Fruit fly (Drosophila melanogaster) whole organism, prepupa: Measurements from ENCODE around the gene Cyp4d2.

ENCODE experiments used
- Blimp-1 ChIP-seq: fragments of 200-800 bp; sonication (Bioruptor generic); optimal IDR thresholded peaks from 3 replicates; lab custom pipeline; 2017; ENCODE audit warnings: missing biosample characterization, missing genetic modification characterization, mild to moderate bottlenecking, moderate library complexity, missing genetic modification reagents
- CG11294 ChIP-seq: fragments of 200-800 bp; sonication (Bioruptor generic); IDR thresholded peaks from 2 replicates; pipeline ENCODE4 v1.3.6; 2022; ENCODE audit warnings: missing biosample characterization, missing genetic modification characterization
- CG11762 ChIP-seq: fragments of 200-800 bp; sonication (Bioruptor generic); optimal IDR thresholded peaks from 3 replicates; lab custom pipeline; 2016; ENCODE audit warnings: missing biosample characterization, missing genetic modification characterization; ENCODE audit not compliant: insufficient read depth
- CG15336 ChIP-seq: fragments of 200-800 bp; sonication (Bioruptor generic); IDR thresholded peaks from 2 replicates; pipeline ENCODE4 v1.3.6; 2022; ENCODE audit warnings: missing biosample characterization, missing genetic modification characterization
- CG1621 ChIP-seq: fragments of 200-800 bp; sonication (Bioruptor generic); optimal IDR thresholded peaks from 3 replicates; lab custom pipeline; 2018; ENCODE audit warnings: missing biosample characterization, mild to moderate bottlenecking, missing genetic modification characterization
- CG16779 ChIP-seq: fragments of 200-800 bp; sonication (Bioruptor generic); optimal IDR thresholded peaks from 3 replicates; lab custom pipeline; 2017; ENCODE audit warnings: missing biosample characterization, mild to moderate bottlenecking, missing genetic modification characterization
- CG3032 ChIP-seq: fragments of 200-800 bp; optimal IDR thresholded peaks from 2 replicates; lab custom pipeline; 2019; ENCODE audit warnings: missing biosample characterization, mild to moderate bottlenecking, missing genetic modification characterization, moderate library complexity
- CG31627 ChIP-seq: fragments of 200-800 bp; sonication (Bioruptor generic); optimal IDR thresholded peaks from 3 replicates; lab custom pipeline; 2016; ENCODE audit warnings: missing biosample characterization, missing genetic modification characterization
- CG32006 ChIP-seq: fragments of 200-800 bp; sonication (Bioruptor generic); optimal IDR thresholded peaks from 3 replicates; lab custom pipeline; 2017; ENCODE audit warnings: missing biosample characterization, mild to moderate bottlenecking, missing genetic modification characterization
- CG34406 ChIP-seq: fragments of 200-800 bp; sonication (Bioruptor generic); optimal IDR thresholded peaks from 3 replicates; lab custom pipeline; 2016; ENCODE audit warnings: missing biosample characterization, missing genetic modification characterization
- CG3919 ChIP-seq: fragments of 200-800 bp; sonication (Bioruptor generic); optimal IDR thresholded peaks from 3 replicates; lab custom pipeline; 2016; ENCODE audit warnings: missing biosample characterization, missing genetic modification characterization
- CG6276 ChIP-seq: fragments of 200-800 bp; sonication (Bioruptor generic); optimal IDR thresholded peaks from 2 replicates; lab custom pipeline; 2017; ENCODE audit warnings: missing biosample characterization, mild to moderate bottlenecking, missing genetic modification characterization
- CG6792 ChIP-seq: fragments of 200-800 bp; sonication (Bioruptor generic); optimal IDR thresholded peaks from 3 replicates; lab custom pipeline; 2016; ENCODE audit warnings: missing biosample characterization, missing genetic modification characterization
- CG6808 ChIP-seq: fragments of 200-800 bp; sonication (Bioruptor generic); optimal IDR thresholded peaks from 3 replicates; lab custom pipeline; 2017; ENCODE audit warnings: missing biosample characterization, missing genetic modification characterization, mild to moderate bottlenecking, moderate library complexity, missing genetic modification reagents
- CG6854 ChIP-seq: fragments of 200-800 bp; sonication (Bioruptor generic); optimal IDR thresholded peaks from 2 replicates; lab custom pipeline; 2017; ENCODE audit warnings: missing biosample characterization, mild to moderate bottlenecking, missing genetic modification characterization
- CG8119 ChIP-seq: fragments of 200-800 bp; sonication (Bioruptor generic); IDR thresholded peaks from 3 replicates; pipeline ENCODE4 v1.3.6; 2022; ENCODE audit warnings: missing biosample characterization, missing genetic modification characterization
- CG8319 ChIP-seq: fragments of 200-800 bp; sonication (Bioruptor generic); optimal IDR thresholded peaks from 3 replicates; lab custom pipeline; 2016; ENCODE audit warnings: missing biosample characterization, missing genetic modification characterization
- CG8632 ChIP-seq: fragments of 200-800 bp; sonication (Bioruptor generic); optimal IDR thresholded peaks from 3 replicates; lab custom pipeline; 2016; ENCODE audit warnings: missing biosample characterization, missing genetic modification characterization
- CG9139 ChIP-seq: fragments of 200-800 bp; sonication (Bioruptor generic); optimal IDR thresholded peaks from 3 replicates; lab custom pipeline; 2017; ENCODE audit warnings: missing biosample characterization, mild to moderate bottlenecking, missing genetic modification characterization
- Eip78C ChIP-seq: fragments of 200-800 bp; sonication (Bioruptor generic); peaks from one replicate; lab custom pipeline; 2016; ENCODE audit warnings: missing biosample characterization, missing genetic modification characterization
- Eip93F ChIP-seq: fragments of 200-800 bp; sonication (Bioruptor generic); optimal IDR thresholded peaks from 2 replicates; lab custom pipeline; 2016; ENCODE audit warnings: missing biosample characterization, mild to moderate bottlenecking, missing genetic modification characterization
- Ets21C ChIP-seq: fragments of 200-800 bp; sonication (Bioruptor generic); optimal IDR thresholded peaks from 3 replicates; lab custom pipeline; 2016; ENCODE audit warnings: missing biosample characterization, missing genetic modification characterization
- Ets96B ChIP-seq: fragments of 200-800 bp; optimal IDR thresholded peaks from 2 replicates; lab custom pipeline; 2019; ENCODE audit warnings: missing biosample characterization, mild to moderate bottlenecking, missing genetic modification characterization, moderate library complexity
- Hr38 ChIP-seq: sonication (Bioruptor generic); optimal IDR thresholded peaks from 2 replicates; lab custom pipeline; 2016; ENCODE audit warnings: missing biosample characterization, missing genetic modification characterization
- Hr39 ChIP-seq: fragments of 200-800 bp; sonication (Bioruptor generic); optimal IDR thresholded peaks from 2 replicates; lab custom pipeline; 2016; ENCODE audit warnings: missing biosample characterization, missing genetic modification characterization
- Hr4 ChIP-seq: fragments of 200-800 bp; sonication (Bioruptor generic); optimal IDR thresholded peaks from 3 replicates; lab custom pipeline; 2016; ENCODE audit warnings: missing biosample characterization, missing genetic modification characterization
- Lpt ChIP-seq: fragments of 200-800 bp; sonication (Bioruptor generic); optimal IDR thresholded peaks from 3 replicates; lab custom pipeline; 2016; ENCODE audit warnings: missing biosample characterization, missing genetic modification characterization
- Met ChIP-seq: fragments of 200-800 bp; sonication (Bioruptor generic); optimal IDR thresholded peaks from 3 replicates; lab custom pipeline; 2016; ENCODE audit warnings: missing biosample characterization, missing genetic modification characterization
- Smox ChIP-seq: fragments of 200-800 bp; sonication (Bioruptor generic); optimal IDR thresholded peaks from 3 replicates; lab custom pipeline; 2016; ENCODE audit warnings: missing biosample characterization, missing genetic modification characterization
- Sox102F ChIP-seq: fragments of 200-800 bp; sonication (Bioruptor generic); optimal IDR thresholded peaks from 2 replicates; lab custom pipeline; 2016; ENCODE audit warnings: missing biosample characterization, mild to moderate bottlenecking, missing genetic modification characterization
- Sox15 ChIP-seq: fragments of 200-800 bp; sonication (Bioruptor generic); optimal IDR thresholded peaks from 3 replicates; lab custom pipeline; 2016; ENCODE audit warnings: missing biosample characterization, missing genetic modification characterization
- cyc ChIP-seq: fragments of 200-800 bp; sonication (Bioruptor generic); optimal IDR thresholded peaks from 3 replicates; lab custom pipeline; 2016; ENCODE audit warnings: missing biosample characterization, missing genetic modification characterization
- dac ChIP-seq: fragments of 200-800 bp; sonication (Bioruptor generic); optimal IDR thresholded peaks from 2 replicates; lab custom pipeline; 2017; ENCODE audit warnings: missing biosample characterization, mild to moderate bottlenecking, missing genetic modification characterization
- eg ChIP-seq: fragments of 200-800 bp; sonication (Bioruptor generic); IDR thresholded peaks from 3 replicates; pipeline ENCODE4 v1.3.6; 2022; ENCODE audit warnings: missing biosample characterization, missing genetic modification characterization
- esn ChIP-seq: fragments of 200-800 bp; sonication (Bioruptor generic); optimal IDR thresholded peaks from 2 replicates; lab custom pipeline; 2016; ENCODE audit warnings: missing biosample characterization, mild to moderate bottlenecking, missing genetic modification characterization, moderate library complexity
- fd59A ChIP-seq: fragments of 200-800 bp; sonication (Bioruptor generic); optimal IDR thresholded peaks from 2 replicates; lab custom pipeline; 2017; ENCODE audit warnings: missing biosample characterization, mild to moderate bottlenecking, missing genetic modification characterization, missing genetic modification reagents
- fkh ChIP-seq: fragments of 200-800 bp; sonication (Bioruptor generic); optimal IDR thresholded peaks from 3 replicates; lab custom pipeline; 2017; ENCODE audit warnings: missing biosample characterization, mild to moderate bottlenecking, missing genetic modification characterization, moderate library complexity
- lz ChIP-seq: fragments of 200-800 bp; sonication (Bioruptor generic); optimal IDR thresholded peaks from 3 replicates; lab custom pipeline; 2016; ENCODE audit warnings: missing biosample characterization, missing genetic modification characterization
- net ChIP-seq: fragments of 200-800 bp; sonication (Bioruptor generic); optimal IDR thresholded peaks from 3 replicates; lab custom pipeline; 2016; ENCODE audit warnings: missing biosample characterization, missing genetic modification characterization
- pdm3 ChIP-seq: fragments of 200-800 bp; sonication (Bioruptor generic); optimal IDR thresholded peaks from 3 replicates; lab custom pipeline; 2016; ENCODE audit warnings: missing biosample characterization, missing genetic modification characterization
- salr ChIP-seq, 2 experiments: fragments of 200-800 bp; sonication (Bioruptor generic); optimal IDR thresholded peaks; 3 replicates each; lab custom pipeline; 2016 to 2018; ENCODE audit warnings: missing biosample characterization in 2 of 2, missing genetic modification characterization in 2 of 2, mild to moderate bottlenecking in 1 of 2
- ss ChIP-seq, 2 experiments: fragments of 200-800 bp; sonication (Bioruptor generic); optimal IDR thresholded peaks; 2 replicates in 1 of 2; 3 replicates in 1 of 2; lab custom pipeline; 2017 to 2018; ENCODE audit warnings: mild to moderate bottlenecking in 2 of 2, missing biosample characterization in 2 of 2, missing genetic modification characterization in 2 of 2, moderate library complexity in 1 of 2
- svp ChIP-seq: fragments of 200-800 bp; sonication (Bioruptor generic); peaks from one replicate; lab custom pipeline; 2016; ENCODE audit warnings: missing biosample characterization, missing genetic modification characterization
- vri ChIP-seq: fragments of 200-800 bp; sonication (Bioruptor generic); optimal IDR thresholded peaks from 3 replicates; lab custom pipeline; 2016; ENCODE audit warnings: missing biosample characterization, mild to moderate bottlenecking, missing genetic modification characterization

The Cyp4d2 gene

DNA sequence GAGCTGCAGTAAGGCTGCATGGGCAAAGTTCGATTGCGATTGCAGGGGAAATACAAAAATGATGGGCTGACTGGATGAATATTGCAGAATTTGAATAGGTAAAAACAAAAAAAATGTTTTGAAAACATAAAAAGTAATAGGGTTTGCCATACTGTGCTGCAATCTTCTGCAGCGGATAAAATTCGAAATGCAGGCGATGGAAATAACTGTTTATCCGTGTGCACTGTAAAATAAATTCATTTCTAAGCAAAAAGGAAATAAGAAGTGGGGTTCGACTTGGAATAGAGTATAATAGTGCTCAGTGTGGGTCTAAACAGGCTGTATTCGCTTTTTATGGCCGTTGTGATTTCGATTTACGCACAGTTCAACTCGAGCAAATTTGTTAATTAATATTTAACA is 18.0 kb downstream of the Cyp4d2 start, which contains the start of gene CG14053:
TSS of gene CG14053 (minus strand) at position 101 of the 399 bp plus-strand sequence.
- no peak for TF ChIP-seq lz (GFP tag; lab: Kevin White, UChicago)
- TF ChIP-seq Blimp-1 (GFP tag; lab: Kevin White, UChicago), result no peak
- TF ChIP-seq CG11294 (GFP tag; lab: Robert Waterston, UW), result no peak
- TF ChIP-seq Smox (GFP tag; lab: Kevin White, UChicago), result no peak
- no peak for TF ChIP-seq fkh
- TF ChIP-seq CG16779 (tag; lab: Kevin White, UChicago), result no peak
- TF ChIP-seq CG1621 (tag; lab: Kevin White, UChicago), result no peak
- no peak for TF ChIP-seq Met (GFP tag; lab: Kevin White, UChicago)
- no peak for TF ChIP-seq Hr38 (GFP tag; lab: Kevin White, UChicago)
- TF ChIP-seq vri (GFP tag; lab: Kevin White, UChicago), result no peak
- TF ChIP-seq CG8319, result no peak
- no peak for TF ChIP-seq dac
- TF ChIP-seq Sox102F (GFP tag; lab: Kevin White, UChicago), result no peak
- TF ChIP-seq Lpt, result no peak
- TF ChIP-seq cyc (GFP tag; lab: Kevin White, UChicago), result no peak
- no peak for TF ChIP-seq net
- TF ChIP-seq CG6792 (GFP tag; lab: Kevin White, UChicago), result no peak
- no peak for TF ChIP-seq Hr4 (GFP tag; lab: Kevin White, UChicago)
- TF ChIP-seq CG31627, result no peak

- TF ChIP-seq Blimp-1 (GFP tag; lab: Kevin White, UChicago), result no peak
- peak; percentile 14 for TF ChIP-seq CG16779 (tag; lab: Kevin White, UChicago)
- TF ChIP-seq CG31627, result no peak
- peak; percentile 8 for TF ChIP-seq CG3919 (GFP tag; lab: Kevin White, UChicago)
- TF ChIP-seq pdm3 (GFP tag; lab: Kevin White, UChicago), result no peak
- peak; percentile 7 for TF ChIP-seq CG6854 (GFP tag; lab: Kevin White, UChicago)
- no peak for TF ChIP-seq Hr39
- no peak for TF ChIP-seq CG3032 (tag; lab: Kevin White, UChicago)
- no peak for TF ChIP-seq CG9139 (GFP tag; lab: Kevin White, UChicago)
- TF ChIP-seq esn (GFP tag; lab: Kevin White, UChicago), result no peak
- peak; percentile 84 for TF ChIP-seq svp (GFP tag; lab: Kevin White, UChicago)
- TF ChIP-seq CG8632, result no peak
- TF ChIP-seq Eip93F (GFP tag; lab: Kevin White, UChicago), result peak; percentile 38
- peak; percentile 16 for TF ChIP-seq net
- no peak for TF ChIP-seq CG6276
- TF ChIP-seq ss (GFP tag; optimal IDR thresholded peaks at IDR 0.05; lab: Kevin White, UChicago), result no peak
- peak; percentile 17 for TF ChIP-seq fkh
- TF ChIP-seq Hr4 (GFP tag; lab: Kevin White, UChicago), result no peak
- TF ChIP-seq Sox15 (GFP tag; lab: Kevin White, UChicago), result no peak
- peak; percentile 19 for TF ChIP-seq Eip78C
- no peak for TF ChIP-seq Ets96B
- TF ChIP-seq CG15336, result peak; percentile 34; the same call in 1 of the 2 replicates
- peak; percentile 75 for TF ChIP-seq vri (GFP tag; lab: Kevin White, UChicago)
- TF ChIP-seq CG32006, result no peak
- no peak for TF ChIP-seq dac
- TF ChIP-seq, all 60 proteins: peak for 10
These were observed 18.6 kb downstream of the Cyp4d2 start for dm6 chrX:2194208-2195094.

DNA sequence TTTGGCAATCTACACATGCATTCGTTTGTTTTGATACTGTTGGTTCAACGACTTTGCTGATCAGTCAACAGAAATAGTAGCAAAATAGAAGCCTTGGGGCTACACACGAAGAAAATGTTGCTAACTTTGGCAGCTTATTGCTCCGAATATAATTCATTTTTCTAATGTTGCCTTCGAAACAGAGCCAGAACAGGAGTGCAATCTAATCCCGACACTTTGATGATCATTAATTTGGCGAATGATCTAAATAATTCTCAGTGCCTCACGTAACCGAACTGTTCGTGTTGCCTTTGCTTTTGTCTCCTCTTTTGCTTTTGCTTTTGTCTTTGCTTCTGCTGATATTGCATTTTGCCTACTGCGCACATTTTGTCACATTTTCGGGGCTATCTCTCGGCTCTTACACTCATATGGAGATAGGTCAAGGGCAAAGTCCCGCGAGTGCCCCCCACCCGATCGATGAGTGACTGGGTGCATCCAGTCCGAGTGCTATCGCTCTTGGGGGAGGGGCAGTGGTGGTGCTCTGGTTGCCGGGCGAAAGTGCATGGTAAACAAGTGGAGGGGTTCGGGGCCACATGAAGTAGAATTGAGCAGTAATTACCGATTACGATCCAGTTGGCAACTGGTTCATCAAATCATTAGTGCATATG is 20.4 kb downstream of the Cyp4d2 start:
- TF ChIP-seq CG34406 (GFP tag; lab: Kevin White, UChicago) (peak; percentile 32), CG3919 (GFP tag; lab: Kevin White, UChicago) (peak; percentile 21), Sox102F (GFP tag; lab: Kevin White, UChicago) (peak; percentile 32), Ets21C (GFP tag; lab: Kevin White, UChicago) (peak; percentile 19), CG3032 (tag; lab: Kevin White, UChicago) (peak; percentile 8), CG8119 (GFP tag; lab: Robert Waterston, UW) (peak; percentile 53; the same call in 2 of the 3 replicates), Ets96B (peak; percentile 12), Lpt (peak; percentile 15), CG8632 (peak; percentile 0), fd59A (no peak), eg (peak; percentile 69; the same call in 1 of the 3 replicates), Met (GFP tag; lab: Kevin White, UChicago) (peak; percentile 56), Hr4 (GFP tag; lab: Kevin White, UChicago) (peak; percentile 47), Eip93F (GFP tag; lab: Kevin White, UChicago) (no peak), vri (GFP tag; lab: Kevin White, UChicago) (peak; percentile 90), CG11762 (GFP tag; lab: Kevin White, UChicago) (peak; percentile 26), CG32006 (peak; percentile 35), net (peak; percentile 30), CG6808 (GFP tag; lab: Kevin White, UChicago) (peak; percentile 19), salr (GFP tag; optimal IDR thresholded peaks at IDR 0.05; lab: Kevin White, UChicago) (no peak)
